Fruit fly (Drosophila melanogaster) whole organism, embryonic: ENCODE measurements around the gene TrpA1.

ENCODE experiments used
- Aef1 ChIP-seq: fragments of 200-800 bp; sonication (Bioruptor generic); IDR thresholded peaks from 3 replicates; pipeline ENCODE4 v1.3.6; 2022; ENCODE audit warnings: missing biosample characterization, missing genetic modification characterization
- Asciz ChIP-seq: fragments of 200-800 bp; sonication (Bioruptor generic); optimal IDR thresholded peaks from 2 replicates; lab custom pipeline; 2017; ENCODE audit warnings: missing biosample characterization, mild to moderate bottlenecking, missing genetic modification characterization, missing genetic modification reagents
- Awh ChIP-seq: fragments of 200-800 bp; sonication (Bioruptor generic); IDR thresholded peaks from 2 replicates; pipeline ENCODE4, ENCODE4 v1.3.6; 2022; ENCODE audit warnings: missing biosample characterization, missing genetic modification characterization
- Bgb ChIP-seq: fragments of 200-800 bp; sonication (Bioruptor generic); IDR thresholded peaks from 2 replicates; pipeline ENCODE4 v1.3.6; 2022; ENCODE audit warnings: missing biosample characterization, missing genetic modification characterization; ENCODE audit not compliant: partially characterized antibody
- CG10654 ChIP-seq: fragments of 200-800 bp; sonication (Bioruptor generic); optimal IDR thresholded peaks from 2 replicates; lab custom pipeline; 2016; ENCODE audit warnings: missing biosample characterization, missing genetic modification characterization
- CG10979 ChIP-seq: fragments of 200-800 bp; sonication (Bioruptor generic); optimal IDR thresholded peaks from 2 replicates; lab custom pipeline; 2018; ENCODE audit warnings: missing biosample characterization, mild to moderate bottlenecking, missing genetic modification characterization, moderate library complexity
- CG1233 ChIP-seq: fragments of 200-800 bp; sonication (Bioruptor generic); optimal IDR thresholded peaks from 4 replicates; lab custom pipeline; 2018; ENCODE audit warnings: missing biosample characterization, mild to moderate bottlenecking, missing genetic modification characterization
- CG12391 ChIP-seq: fragments of 200-800 bp; sonication (Bioruptor generic); optimal IDR thresholded peaks from 3 replicates; lab custom pipeline; 2018; ENCODE audit warnings: missing biosample characterization, mild to moderate bottlenecking, missing genetic modification characterization, moderate library complexity
- CG12769 ChIP-seq: fragments of 200-800 bp; sonication (Bioruptor generic); optimal IDR thresholded peaks from 2 replicates; lab custom pipeline; 2019; ENCODE audit warnings: missing biosample characterization, mild to moderate bottlenecking, missing genetic modification characterization, moderate library complexity
- CG13123 ChIP-seq: fragments of 200-800 bp; sonication (Bioruptor generic); optimal IDR thresholded peaks from 2 replicates; lab custom pipeline; 2016; ENCODE audit warnings: missing biosample characterization, missing genetic modification characterization
- CG14667 ChIP-seq: fragments of 200-800 bp; sonication (Bioruptor generic); IDR thresholded peaks from 2 replicates; pipeline ENCODE4 v1.3.6; 2022; ENCODE audit warnings: missing biosample characterization, missing genetic modification characterization
- CG16813 ChIP-seq: fragments of 200-800 bp; sonication (Bioruptor generic); IDR thresholded peaks from 3 replicates; pipeline ENCODE4 v1.3.6; 2022; ENCODE audit warnings: missing biosample characterization, missing genetic modification characterization; ENCODE audit not compliant: partially characterized antibody
- CG17568 ChIP-seq: fragments of 200-800 bp; sonication (Bioruptor generic); optimal IDR thresholded peaks from 2 replicates; lab custom pipeline; 2018; ENCODE audit warnings: missing biosample characterization, mild to moderate bottlenecking, missing genetic modification characterization, moderate library complexity
- CG1792 ChIP-seq: fragments of 200-800 bp; sonication (Bioruptor generic); optimal IDR thresholded peaks from 2 replicates; lab custom pipeline; 2016; ENCODE audit warnings: missing biosample characterization, missing genetic modification characterization
- CG2678 ChIP-seq: fragments of 200-800 bp; sonication (Bioruptor generic); optimal IDR thresholded peaks from 3 replicates; lab custom pipeline; 2019; ENCODE audit warnings: missing biosample characterization, mild to moderate bottlenecking, missing genetic modification characterization, moderate library complexity
- CG32532 ChIP-seq: fragments of 200-800 bp; sonication (Bioruptor generic); IDR thresholded peaks from 2 replicates; pipeline ENCODE4 v1.3.6; 2022; ENCODE audit warnings: missing biosample characterization, missing genetic modification characterization
- CG32772 ChIP-seq: fragments of 200-800 bp; sonication (Bioruptor generic); IDR thresholded peaks from 2 replicates; pipeline ENCODE4 v1.3.6; 2022; ENCODE audit warnings: missing biosample characterization, missing genetic modification characterization
- CG4282 ChIP-seq: fragments of 200-800 bp; sonication (Bioruptor generic); optimal IDR thresholded peaks from 2 replicates; lab custom pipeline; 2016; ENCODE audit warnings: missing biosample characterization, missing genetic modification characterization
- CG4820 ChIP-seq: fragments of 200-800 bp; sonication (Bioruptor generic); optimal IDR thresholded peaks from 3 replicates; lab custom pipeline; 2016; ENCODE audit warnings: missing biosample characterization, missing genetic modification characterization
- CG6254 ChIP-seq: fragments of 200-800 bp; sonication (Bioruptor generic); optimal IDR thresholded peaks from 3 replicates; lab custom pipeline; 2017; ENCODE audit warnings: mild to moderate bottlenecking, missing biosample characterization, missing genetic modification reagents, missing genetic modification characterization
- CG8359 ChIP-seq: fragments of 200-800 bp; sonication (Bioruptor generic); optimal IDR thresholded peaks from 2 replicates; lab custom pipeline; 2017; ENCODE audit warnings: missing biosample characterization, mild to moderate bottlenecking, missing genetic modification characterization, borderline replicate concordance
- CG9215 ChIP-seq: fragments of 200-800 bp; sonication (Bioruptor generic); IDR thresholded peaks from 2 replicates; pipeline ENCODE4 v1.3.6; 2022; ENCODE audit warnings: missing biosample characterization, missing genetic modification characterization
- Ets65A ChIP-seq: fragments of 200-800 bp; sonication (Bioruptor generic); peaks from one replicate; lab custom pipeline; 2016; ENCODE audit warnings: missing biosample characterization, missing genetic modification characterization
- Fer1 ChIP-seq: fragments of 200-800 bp; sonication (Bioruptor generic); optimal IDR thresholded peaks from 2 replicates; lab custom pipeline; 2017; ENCODE audit warnings: missing biosample characterization, mild to moderate bottlenecking, missing genetic modification characterization
- Lhr ChIP-seq: fragments of 200-800 bp; sonication (Bioruptor generic); optimal IDR thresholded peaks from 3 replicates; lab custom pipeline; 2017; ENCODE audit warnings: mild to moderate bottlenecking, missing biosample characterization, missing genetic modification reagents, missing genetic modification characterization
- Max ChIP-seq: fragments of 200-800 bp; sonication (Bioruptor generic); optimal IDR thresholded peaks from 2 replicates; lab custom pipeline; 2016; ENCODE audit warnings: missing biosample characterization, mild to moderate bottlenecking, missing genetic modification characterization
- NK7.1 ChIP-seq: fragments of 200-800 bp; sonication (Bioruptor generic); optimal IDR thresholded peaks from 3 replicates; lab custom pipeline; 2016; ENCODE audit warnings: missing biosample characterization, missing genetic modification characterization
- Opbp ChIP-seq: fragments of 200-800 bp; sonication (Bioruptor generic); IDR thresholded peaks from 3 replicates; pipeline ENCODE4 v1.3.6; 2022; ENCODE audit warnings: missing biosample characterization, missing genetic modification characterization; ENCODE audit not compliant: partially characterized antibody
- Pdp1 ChIP-seq, 2 experiments: fragments of 200-800 bp; sonication (Bioruptor generic); optimal IDR thresholded peaks; 3 replicates each; lab custom pipeline; 2016; ENCODE audit warnings: missing biosample characterization in 2 of 2, missing genetic modification characterization in 2 of 2, mild to moderate bottlenecking in 1 of 2, moderate library complexity in 1 of 2
- Poxn ChIP-seq: fragments of 200-800 bp; sonication (Bioruptor generic); IDR thresholded peaks from 2 replicates; pipeline ENCODE4 v1.3.6; 2022; ENCODE audit warnings: missing biosample characterization, missing genetic modification characterization
- Sry-β ChIP-seq: fragments of 200-800 bp; sonication (Bioruptor generic); optimal IDR thresholded peaks from 2 replicates; lab custom pipeline; 2018; ENCODE audit warnings: missing biosample characterization, mild to moderate bottlenecking, missing genetic modification characterization, moderate library complexity
- Stat92E ChIP-seq, 3 experiments: fragments of >200 bp in 2 of 3; fragments of 200-800 bp in 1 of 3; sonication (Bioruptor generic) in 1 of 3; optimal IDR thresholded peaks; 2 replicates each; lab custom pipeline; 2017 to 2019; ENCODE audit warnings: missing biosample characterization in 3 of 3, missing genetic modification characterization in 3 of 3, mild to moderate bottlenecking in 1 of 3, moderate library complexity in 1 of 3
- Xbp1 ChIP-seq: fragments of 200-800 bp; sonication (Bioruptor generic); optimal IDR thresholded peaks from 3 replicates; lab custom pipeline; 2016; ENCODE audit warnings: missing biosample characterization, mild to moderate bottlenecking, missing genetic modification characterization
- ab ChIP-seq: fragments of 200-800 bp; sonication (Bioruptor generic); optimal IDR thresholded peaks from 2 replicates; lab custom pipeline; 2016; ENCODE audit warnings: missing biosample characterization, missing genetic modification characterization
- ara ChIP-seq: fragments of 200-800 bp; sonication (Bioruptor generic); IDR thresholded peaks from 2 replicates; pipeline ENCODE4 v1.3.6; 2022; ENCODE audit warnings: missing biosample characterization, missing genetic modification characterization
- dimm ChIP-seq: fragments of 200-800 bp; sonication (Bioruptor generic); IDR thresholded peaks from 2 replicates; pipeline ENCODE4 v1.3.6; 2022; ENCODE audit warnings: missing biosample characterization, missing genetic modification characterization
- dm ChIP-seq: fragments of 200-800 bp; sonication (Bioruptor generic); optimal IDR thresholded peaks from 3 replicates; lab custom pipeline; 2016; ENCODE audit warnings: missing biosample characterization, missing genetic modification characterization
- dysf ChIP-seq: fragments of 200-800 bp; sonication (Bioruptor generic); IDR thresholded peaks from 3 replicates; pipeline ENCODE4 v1.3.6; 2022; ENCODE audit warnings: missing biosample characterization, missing genetic modification characterization
- en ChIP-seq: fragments of 200-800 bp; sonication (Bioruptor generic); optimal IDR thresholded peaks from 2 replicates; lab custom pipeline; 2016; ENCODE audit warnings: missing biosample characterization, missing genetic modification characterization
- exex ChIP-seq: fragments of 200-800 bp; sonication (Bioruptor generic); optimal IDR thresholded peaks from 4 replicates; lab custom pipeline; 2018; ENCODE audit warnings: missing biosample characterization, mild to moderate bottlenecking, missing genetic modification characterization, moderate library complexity
- hkb ChIP-seq, 2 experiments: fragments of 200-800 bp in 1 of 2; fragments of >200 bp in 1 of 2; sonication (Bioruptor generic) in 1 of 2; IDR thresholded peaks in 1 of 2; optimal IDR thresholded peaks in 1 of 2; 2 replicates each; pipeline versions ENCODE4 v1.3.6 to Lab custom; 2017 to 2022; ENCODE audit warnings: missing biosample characterization in 1 of 2, missing genetic modification characterization in 1 of 2
- jumu ChIP-seq: fragments of 200-800 bp; sonication (Bioruptor generic); optimal IDR thresholded peaks from 3 replicates; lab custom pipeline; 2016; ENCODE audit warnings: missing biosample characterization, missing genetic modification characterization
- kni ChIP-seq: fragments of 200-800 bp; sonication (Bioruptor generic); optimal IDR thresholded peaks from 3 replicates; lab custom pipeline; 2017; ENCODE audit warnings: mild to moderate bottlenecking, missing biosample characterization, missing genetic modification reagents, missing genetic modification characterization
- lmd ChIP-seq: fragments of 200-800 bp; sonication (Bioruptor generic); IDR thresholded peaks from 2 replicates; pipeline ENCODE4 v1.3.6; 2022; ENCODE audit warnings: missing biosample characterization, missing genetic modification characterization
- nerfin-1 ChIP-seq: fragments of 200-800 bp; sonication (Bioruptor generic); optimal IDR thresholded peaks from 3 replicates; lab custom pipeline; 2019; ENCODE audit warnings: missing biosample characterization, mild to moderate bottlenecking, missing genetic modification characterization, moderate library complexity
- nmo ChIP-seq: fragments of 200-800 bp; sonication (Bioruptor generic); optimal IDR thresholded peaks from 2 replicates; lab custom pipeline; 2018; ENCODE audit warnings: missing biosample characterization, mild to moderate bottlenecking, missing genetic modification characterization, moderate library complexity
- pb ChIP-seq: fragments of 200-800 bp; sonication (Bioruptor generic); optimal IDR thresholded peaks from 3 replicates; lab custom pipeline; 2016; ENCODE audit warnings: missing biosample characterization, missing genetic modification characterization
- salm ChIP-seq: fragments of 200-800 bp; sonication (Bioruptor generic); optimal IDR thresholded peaks from 2 replicates; lab custom pipeline; 2018; ENCODE audit warnings: missing biosample characterization, mild to moderate bottlenecking, missing genetic modification characterization
- sc ChIP-seq, 3 experiments: fragments of >200 bp in 2 of 3; fragments of 200-800 bp in 1 of 3; sonication (Bioruptor generic) in 1 of 3; optimal IDR thresholded peaks; 2 replicates in 2 of 3; 3 replicates in 1 of 3; lab custom pipeline; 2017; ENCODE audit warnings: mild to moderate bottlenecking in 1 of 3, missing biosample characterization in 1 of 3, missing genetic modification characterization in 1 of 3, missing genetic modification reagents in 1 of 3
- slou ChIP-seq: fragments of 200-800 bp; sonication (Bioruptor generic); optimal IDR thresholded peaks from 3 replicates; lab custom pipeline; 2016; ENCODE audit warnings: missing biosample characterization, missing genetic modification characterization

TrpA1 gene

dm6 chr3L:8873053-8873452, 31.9 kb downstream of the TrpA1 start:
- TF ChIP-seq kni (peak; percentile 44), dysf (no peak), salm (tag; lab: Kevin White, UChicago) (peak; percentile 31), CG12391 (no peak), Awh (no peak), NK7.1 (GFP tag; lab: Kevin White, UChicago) (no peak), Sry-β (GFP tag; lab: Kevin White, UChicago) (no peak), jumu (GFP tag; lab: Kevin White, UChicago) (no peak), CG4820 (GFP tag; lab: Kevin White, UChicago) (no peak), CG1792 (GFP tag; lab: Kevin White, UChicago) (no peak), Pdp1 (GFP tag; optimal IDR thresholded peaks at IDR 0.05; lab: Kevin White, UChicago) (peak in 1 of 2 experiments; percentile 18), slou (GFP tag; lab: Kevin White, UChicago) (no peak), Opbp (no peak), CG6254 (GFP tag; lab: Kevin White, UChicago) (no peak), Poxn (GFP tag; lab: Robert Waterston, UW) (no peak), CG1233 (GFP tag; lab: Kevin White, UChicago) (no peak), en (GFP tag; lab: Kevin White, UChicago) (no peak), sc (optimal IDR thresholded peaks at IDR 0.05; lab: Kevin White, UChicago) (no peak), sc (GFP tag; optimal IDR thresholded peaks at IDR 0.05; lab: Kevin White, UChicago) (no peak), CG4282 (GFP tag; lab: Kevin White, UChicago) (no peak), Ets65A (GFP tag; lab: Kevin White, UChicago) (no peak), CG10979 (tag; lab: Kevin White, UChicago) (no peak), Asciz (GFP tag; lab: Kevin White, UChicago) (peak; percentile 4), nmo (GFP tag; lab: Kevin White, UChicago) (no peak), CG16813 (GFP tag; lab: Robert Waterston, UW) (no peak), hkb (optimal IDR thresholded peaks at IDR 0.05; lab: Kevin White, UChicago) (no peak), hkb (GFP tag; IDR thresholded peaks at IDR 0.05; lab: Robert Waterston, UW) (no peak), Bgb (GFP tag; lab: Robert Waterston, UW) (no peak), lmd (GFP tag; lab: Robert Waterston, UW) (no peak), CG17568 (GFP tag; lab: Kevin White, UChicago) (no peak), exex (tag; lab: Kevin White, UChicago) (peak; percentile 13), Fer1 (no peak), pb (GFP tag; lab: Kevin White, UChicago) (no peak), nerfin-1 (tag; lab: Kevin White, UChicago) (peak; percentile 17), Max (GFP tag; lab: Kevin White, UChicago) (no peak), CG14667 (GFP tag; lab: Robert Waterston, UW) (no peak), Aef1 (GFP tag; lab: Robert Waterston, UW) (no peak), CG32532 (GFP tag; lab: Robert Waterston, UW) (no peak), Lhr (no peak), CG12769 (tag; lab: Kevin White, UChicago) (no peak), CG10654 (GFP tag; lab: Kevin White, UChicago) (no peak), CG2678 (tag; lab: Kevin White, UChicago) (peak; percentile 6), Xbp1 (no peak), dimm (no peak), ara (GFP tag; lab: Robert Waterston, UW) (peak; percentile 44; the same call in 1 of the 2 replicates), CG13123 (GFP tag; lab: Kevin White, UChicago) (no peak), dm (no peak), CG32772 (GFP tag; lab: Robert Waterston, UW) (no peak), ab (no peak), CG9215 (GFP tag; lab: Robert Waterston, UW) (no peak), CG8359 (GFP tag; lab: Kevin White, UChicago) (no peak), Stat92E (GFP tag; optimal IDR thresholded peaks at IDR 0.05; lab: Kevin White, UChicago) (no peak)
